Worm (Caenorhabditis elegans) whole organism, L4 larva: Measurements from ENCODE around the gene nhr-106.

Experiments
- D1046.2 ChIP-seq: fragments of 200-800 bp; sonication (Bioruptor generic); IDR thresholded peaks from 2 replicates; pipeline ENCODE4 v1.3.6; 2022; ENCODE audit warnings: missing genetic modification characterization, missing compliant biosample characterization
- F10B5.3 ChIP-seq: sonication (generic microtip); optimal IDR thresholded peaks from 2 replicates; lab custom pipeline; 2016; ENCODE audit warnings: mild to moderate bottlenecking, missing genetic modification characterization, missing compliant biosample characterization
- F49E8.2 ChIP-seq: sonication (generic microtip); optimal IDR thresholded peaks from 2 replicates; lab custom pipeline; 2016; ENCODE audit warnings: missing compliant biosample characterization, mild to moderate bottlenecking, missing genetic modification characterization, borderline replicate concordance
- Y105C5A.15 ChIP-seq: fragments of 200-800 bp; sonication (Bioruptor generic); IDR thresholded peaks from 2 replicates; pipeline ENCODE4 v1.3.6; 2022; ENCODE audit warnings: missing genetic modification characterization, missing compliant biosample characterization
- Y5F2A.4 ChIP-seq: fragments of 200-800 bp; sonication (Bioruptor generic); optimal IDR thresholded peaks from 2 replicates; lab custom pipeline; 2018; ENCODE audit warnings: mild to moderate bottlenecking, missing genetic modification characterization, missing compliant biosample characterization
- ZK546.5 ChIP-seq, 2 experiments: sonication (generic microtip); optimal IDR thresholded peaks; 2 replicates each; lab custom pipeline; 2017; ENCODE audit warnings: missing biosample characterization in 2 of 2, missing genetic modification characterization in 2 of 2
- aha-1 ChIP-seq: fragments of 150-350 bp; peaks from one replicate; lab custom pipeline; 2014; ENCODE audit warnings: missing biosample characterization, missing genetic modification characterization
- aly-2 ChIP-seq: sonication (generic microtip); optimal IDR thresholded peaks from 2 replicates; lab custom pipeline; 2018; ENCODE audit warnings: missing biosample characterization, missing genetic modification characterization
- ceh-32 ChIP-seq: sonication (generic microtip); optimal IDR thresholded peaks from 2 replicates; lab custom pipeline; 2016; ENCODE audit warnings: mild to moderate bottlenecking, missing genetic modification characterization, missing compliant biosample characterization; ENCODE audit not compliant: poor library complexity
- ceh-62 ChIP-seq: sonication (generic microtip); optimal IDR thresholded peaks from 2 replicates; lab custom pipeline; 2017; ENCODE audit warnings: missing biosample characterization, missing genetic modification characterization
- cey-2 ChIP-seq: sonication (generic microtip); optimal IDR thresholded peaks from 3 replicates; lab custom pipeline; 2017; ENCODE audit warnings: missing genetic modification characterization, mild to moderate bottlenecking, missing compliant biosample characterization, antibody characterized with exemption, borderline replicate concordance; ENCODE audit not compliant: insufficient read depth
- ctbp-1 ChIP-seq: fragments of 200-800 bp; sonication (Bioruptor generic); IDR thresholded peaks from 2 replicates; pipeline ENCODE4 v1.3.6; 2022; ENCODE audit warnings: missing genetic modification reagents, missing genetic modification characterization, missing compliant biosample characterization
- daf-12 ChIP-seq: fragments of 150-350 bp; optimal IDR thresholded peaks from 2 replicates; lab custom pipeline; 2014; ENCODE audit warnings: missing biosample characterization, missing genetic modification reagents, missing genetic modification characterization
- daf-16 ChIP-seq, 3 experiments: sonication (generic microtip); optimal IDR thresholded peaks; 2 replicates each; lab custom pipeline; 2016 to 2017; ENCODE audit warnings: missing genetic modification characterization in 3 of 3, missing genetic modification reagents in 3 of 3, mild to moderate bottlenecking in 2 of 3, missing compliant biosample characterization in 2 of 3, missing biosample characterization in 1 of 3, moderate library complexity in 1 of 3
- dmd-6 ChIP-seq: fragments of 200-800 bp; sonication (Bioruptor generic); IDR thresholded peaks from 2 replicates; pipeline ENCODE4 v1.3.6; 2022; ENCODE audit warnings: missing genetic modification reagents, missing genetic modification characterization, missing compliant biosample characterization
- dve-1 ChIP-seq: sonication (generic microtip); optimal IDR thresholded peaks from 2 replicates; lab custom pipeline; 2017; ENCODE audit warnings: antibody characterized with exemption, mild to moderate bottlenecking, missing genetic modification characterization, missing compliant biosample characterization; ENCODE audit not compliant: insufficient read depth
- egl-27 ChIP-seq: sonication (generic microtip); optimal IDR thresholded peaks from 3 replicates; lab custom pipeline; 2017; ENCODE audit warnings: missing biosample characterization, missing genetic modification reagents, missing genetic modification characterization
- egl-43 ChIP-seq: fragments of 200-800 bp; sonication (Bioruptor generic); IDR thresholded peaks from 2 replicates; pipeline ENCODE4 v1.3.6; 2022; ENCODE audit warnings: missing genetic modification reagents, missing genetic modification characterization, missing compliant biosample characterization
- hlh-11 ChIP-seq: fragments of 200-800 bp; sonication (Bioruptor generic); optimal IDR thresholded peaks from 2 replicates; lab custom pipeline; 2018; ENCODE audit warnings: mild to moderate bottlenecking, missing genetic modification characterization, missing compliant biosample characterization
- hlh-30 ChIP-seq: sonication (generic microtip); optimal IDR thresholded peaks from 2 replicates; lab custom pipeline; 2017; ENCODE audit warnings: antibody characterized with exemption, mild to moderate bottlenecking, missing genetic modification characterization, missing compliant biosample characterization; ENCODE audit not compliant: insufficient read depth
- hmg-1.1 ChIP-seq: fragments of 200-800 bp; sonication (Bioruptor generic); IDR thresholded peaks from 2 replicates; pipeline ENCODE4 v1.3.6; 2022; ENCODE audit warnings: missing genetic modification reagents, missing genetic modification characterization, missing compliant biosample characterization
- lin-15B ChIP-seq: fragments of 150-350 bp; sonication (generic microtip); optimal IDR thresholded peaks from 3 replicates; lab custom pipeline; 2014; ENCODE audit warnings: missing biosample characterization, missing genetic modification characterization
- mep-1 ChIP-seq: fragments of 150-350 bp; sonication (generic microtip); optimal IDR thresholded peaks from 3 replicates; lab custom pipeline; 2014; ENCODE audit warnings: missing biosample characterization, missing genetic modification characterization
- nhr-10 ChIP-seq: fragments of 150-350 bp; optimal IDR thresholded peaks from 2 replicates; lab custom pipeline; 2014; ENCODE audit warnings: missing biosample characterization, missing genetic modification characterization
- nhr-102 ChIP-seq: sonication (generic microtip); optimal IDR thresholded peaks from 2 replicates; lab custom pipeline; 2016; ENCODE audit warnings: mild to moderate bottlenecking, missing genetic modification characterization, moderate library complexity, missing compliant biosample characterization
- nhr-28 ChIP-seq: fragments of 150-350 bp; optimal IDR thresholded peaks from 2 replicates; lab custom pipeline; 2014; ENCODE audit warnings: missing biosample characterization, missing genetic modification characterization
- nhr-48 ChIP-seq: sonication (generic microtip); optimal IDR thresholded peaks from 2 replicates; lab custom pipeline; 2016; ENCODE audit warnings: mild to moderate bottlenecking, missing genetic modification characterization, missing compliant biosample characterization
- nhr-76 ChIP-seq: fragments of 150-350 bp; optimal IDR thresholded peaks from 2 replicates; lab custom pipeline; 2014; ENCODE audit warnings: missing biosample characterization, missing genetic modification characterization
- nhr-77 ChIP-seq: fragments of 150-350 bp; optimal IDR thresholded peaks from 2 replicates; lab custom pipeline; 2014; ENCODE audit warnings: missing biosample characterization, missing genetic modification characterization
- php-3 ChIP-seq: fragments of 200-800 bp; sonication (Bioruptor generic); IDR thresholded peaks from 2 replicates; pipeline ENCODE4 v1.3.6; 2022; ENCODE audit warnings: missing genetic modification reagents, missing genetic modification characterization, missing compliant biosample characterization
- pqm-1 ChIP-seq: sonication (generic microtip); optimal IDR thresholded peaks from 2 replicates; lab custom pipeline; 2017; ENCODE audit warnings: missing biosample characterization, missing genetic modification characterization
- snpc-4 ChIP-seq: fragments of 150-350 bp; optimal IDR thresholded peaks from 2 replicates; lab custom pipeline; 2014; ENCODE audit warnings: missing biosample characterization, missing genetic modification characterization
- tra-1 ChIP-seq: fragments of 200-800 bp; sonication (Bioruptor generic); IDR thresholded peaks from 2 replicates; pipeline ENCODE4 v1.3.6; 2022; ENCODE audit warnings: missing genetic modification reagents, missing genetic modification characterization, missing compliant biosample characterization
- zip-11 ChIP-seq: fragments of 200-800 bp; sonication (Bioruptor generic); IDR thresholded peaks from 2 replicates; pipeline ENCODE4 v1.3.6; 2022; ENCODE audit warnings: missing genetic modification characterization, missing compliant biosample characterization
- zip-2 ChIP-seq: fragments of 150-350 bp; optimal IDR thresholded peaks from 2 replicates; lab custom pipeline; 2014; ENCODE audit warnings: missing biosample characterization, missing genetic modification characterization
- ztf-11 ChIP-seq: fragments of 150-350 bp; optimal IDR thresholded peaks from 2 replicates; lab custom pipeline; 2014; ENCODE audit warnings: missing biosample characterization, missing genetic modification characterization

The nhr-106 gene

DNA sequence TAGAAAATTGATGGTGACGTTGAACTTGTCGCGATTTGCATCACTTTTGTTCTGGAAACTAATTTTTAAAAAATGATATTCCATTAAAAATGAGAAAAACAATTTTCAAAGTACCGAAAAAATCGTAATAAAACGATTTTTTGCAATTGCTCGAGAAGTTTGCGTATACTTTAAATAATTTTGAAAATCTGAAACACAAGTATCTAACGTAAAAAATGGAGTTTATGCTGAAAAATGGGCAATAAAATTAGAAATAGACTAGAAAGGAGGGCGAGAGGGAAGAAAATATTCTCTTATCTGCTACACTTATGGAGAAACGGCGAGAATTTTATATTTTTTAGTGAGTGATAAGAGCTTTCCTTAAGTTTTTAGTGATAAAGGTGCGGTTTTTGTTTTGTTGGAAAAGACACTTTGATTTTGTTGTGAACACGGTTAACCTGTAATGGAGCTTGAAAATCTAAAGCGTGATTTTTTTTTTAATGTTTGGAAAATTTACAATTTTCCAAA lies 6.1 kb upstream of the nhr-106 start, which contains the start of gene nhr-130:
TSS of gene nhr-130 (minus strand) at position 51 of the 507 bp plus-strand sequence.
- peak; percentile 91 for TF ChIP-seq nhr-28 (tag; lab: Kevin White, UChicago)
- peak; percentile 31 for TF ChIP-seq hlh-11
- peak; percentile 48 for TF ChIP-seq nhr-77 (tag; lab: Kevin White, UChicago)
- peak; percentile 46 for TF ChIP-seq aha-1 (tag; lab: Kevin White, UChicago)
- TF ChIP-seq snpc-4 (tag; lab: Kevin White, UChicago), result no peak
- peak; percentile 1 for TF ChIP-seq nhr-102 (tag; lab: Kevin White, UChicago)
- TF ChIP-seq nhr-10, result no peak
- TF ChIP-seq php-3 (GFP tag; lab: Robert Waterston, UW), result peak; percentile 80
- TF ChIP-seq zip-2 (tag; lab: Kevin White, UChicago), result no peak
- TF ChIP-seq dve-1 (tag; lab: Kevin White, UChicago), result peak; percentile 65
- TF ChIP-seq pqm-1 (tag; lab: Kevin White, UChicago), result peak; percentile 81
- TF ChIP-seq daf-16 (GFP tag; optimal IDR thresholded peaks at IDR 0.05; lab: Kevin White, UChicago), result no peak
- TF ChIP-seq daf-16 (tag; optimal IDR thresholded peaks at IDR 0.05; lab: Kevin White, UChicago), result peak; percentile 86
- TF ChIP-seq dmd-6 (GFP tag; lab: Robert Waterston, UW), result peak; percentile 57

DNA sequence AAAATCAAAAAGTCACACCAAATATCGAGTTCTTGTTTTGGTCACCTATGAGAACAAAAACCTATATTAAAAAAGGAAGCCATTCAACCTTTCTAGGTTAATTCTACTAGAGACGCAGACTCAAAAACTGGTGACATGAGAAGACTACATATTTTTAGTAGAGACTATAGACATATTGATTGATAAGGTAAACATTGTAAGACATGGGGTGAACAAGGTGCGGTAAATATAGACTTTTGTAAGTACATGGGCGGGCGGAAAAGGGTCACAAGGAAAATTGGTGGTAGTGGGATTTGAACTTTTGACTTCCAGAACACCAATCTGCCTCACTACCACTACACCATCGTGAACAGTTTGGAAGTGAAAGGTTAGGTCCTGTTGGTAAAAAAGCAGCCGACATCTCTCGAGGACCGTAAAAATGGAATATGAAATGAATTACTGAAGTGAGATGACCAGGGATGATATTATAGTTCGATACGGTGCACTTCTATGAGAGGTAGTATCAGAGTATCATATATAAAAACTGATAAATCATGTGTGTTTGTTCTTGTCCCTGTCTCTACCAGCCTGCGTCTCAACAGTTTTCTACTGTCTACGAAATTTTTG lies 5.0 kb upstream of the nhr-106 start, which contains the start of gene nhr-212:
TSS of gene nhr-212 (plus strand) at position 573 of the 606 bp plus-strand sequence.
- TF ChIP-seq dve-1 (tag; lab: Kevin White, UChicago), result peak; percentile 45
- TF ChIP-seq daf-16 (GFP tag; optimal IDR thresholded peaks at IDR 0.05; lab: Kevin White, UChicago), result no peak
- peak; percentile 47 for TF ChIP-seq daf-16 (tag; optimal IDR thresholded peaks at IDR 0.05; lab: Kevin White, UChicago)
- TF ChIP-seq ctbp-1 (GFP tag; lab: Robert Waterston, UW), result no peak
- TF ChIP-seq Y105C5A.15 (GFP tag; lab: Robert Waterston, UW), result no peak
- TF ChIP-seq nhr-28 (tag; lab: Kevin White, UChicago), result peak; percentile 82
- TF ChIP-seq hlh-30, result peak; percentile 28
- peak; percentile 13 for TF ChIP-seq pqm-1 (tag; lab: Kevin White, UChicago)
- no peak for TF ChIP-seq snpc-4 (tag; lab: Kevin White, UChicago)
- 0 out of 2 replicates have a peak, but pooled peaks have one; percentile 16 for TF ChIP-seq tra-1
- TF ChIP-seq php-3 (GFP tag; lab: Robert Waterston, UW), result 0 out of 2 replicates have a peak, but pooled peaks have one; percentile 10
- TF ChIP-seq dmd-6 (GFP tag; lab: Robert Waterston, UW), result peak; percentile 25; the same call in 1 of the 2 replicates
- TF ChIP-seq D1046.2 (GFP tag; lab: Robert Waterston, UW), result no peak
- TF ChIP-seq nhr-48 (tag; lab: Kevin White, UChicago), result no peak
- no peak for TF ChIP-seq cey-2
- peak; percentile 26 for TF ChIP-seq hlh-11
- TF ChIP-seq ceh-32 (tag; lab: Kevin White, UChicago), result no peak
- no peak for TF ChIP-seq egl-43 (GFP tag; lab: Robert Waterston, UW)

DNA sequence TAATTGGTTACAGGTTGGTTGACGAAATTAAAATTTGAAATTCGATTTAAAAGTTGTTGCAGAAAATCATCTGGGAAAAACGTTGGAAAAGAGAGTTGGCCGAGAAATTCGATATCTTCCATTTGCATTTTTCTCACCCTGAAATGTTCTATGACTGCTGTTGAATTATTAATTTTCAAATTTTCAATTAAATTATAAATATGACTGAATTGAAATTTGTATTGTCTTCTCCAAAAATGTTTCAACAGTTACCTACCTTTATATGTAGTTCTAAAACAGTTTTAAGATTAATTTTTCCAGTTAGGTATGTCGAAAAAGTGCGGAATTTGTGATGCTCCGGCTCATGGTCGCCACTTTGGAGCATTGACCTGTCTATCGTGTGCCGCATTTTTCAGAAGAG lies 2.7 kb upstream of the nhr-106 start, which contains the start of gene nhr-211:
TSS of gene nhr-211 (plus strand) at position 301 of the 400 bp plus-strand sequence.
- TF ChIP-seq F10B5.3 (tag; lab: Kevin White, UChicago) (no peak), ztf-11 (tag; lab: Kevin White, UChicago) (no peak), zip-2 (tag; lab: Kevin White, UChicago) (no peak), mep-1 (tag; lab: Kevin White, UChicago) (no peak), ZK546.5 (tag; optimal IDR thresholded peaks at IDR 0.05; lab: Kevin White, UChicago) (no peak), egl-27 (no peak), ceh-62 (tag; lab: Kevin White, UChicago) (no peak), Y5F2A.4 (GFP tag; lab: Kevin White, UChicago) (no peak), zip-11 (no peak), lin-15B (no peak), hmg-1.1 (GFP tag; lab: Robert Waterston, UW) (no peak), F49E8.2 (tag; lab: Kevin White, UChicago) (no peak), nhr-76 (no peak), daf-12 (tag; lab: Kevin White, UChicago) (no peak), aly-2 (tag; lab: Kevin White, UChicago) (no peak), dve-1 (tag; lab: Kevin White, UChicago) (no peak)
